Fruit fly (Drosophila melanogaster) whole organism, adult: Measurements from ENCODE around the gene CG3473.

Experiments
- CG11617 ChIP-seq: fragments of 200-800 bp; sonication (Bioruptor generic); optimal IDR thresholded peaks from 2 replicates; lab custom pipeline; 2017; ENCODE audit warnings: mild to moderate bottlenecking, missing biosample characterization, missing genetic modification reagents, missing genetic modification characterization
- CG12768 ChIP-seq: fragments of 200-800 bp; sonication (Bioruptor generic); optimal IDR thresholded peaks from 2 replicates; lab custom pipeline; 2017; ENCODE audit warnings: missing biosample characterization, missing genetic modification characterization, mild to moderate bottlenecking, moderate library complexity, missing genetic modification reagents
- CG14711 ChIP-seq: fragments of 200-800 bp; sonication (Bioruptor generic); optimal IDR thresholded peaks from 2 replicates; lab custom pipeline; 2018; ENCODE audit warnings: missing biosample characterization, mild to moderate bottlenecking, missing genetic modification characterization, moderate library complexity
- bab1 ChIP-seq: fragments of 200-800 bp; sonication (Bioruptor generic); optimal IDR thresholded peaks from 3 replicates; lab custom pipeline; 2019; ENCODE audit warnings: missing biosample characterization, mild to moderate bottlenecking, missing genetic modification characterization, moderate library complexity
- kay ChIP-seq: fragments of 200-800 bp; sonication (Bioruptor generic); peaks from one replicate; lab custom pipeline; 2016; ENCODE audit warnings: missing biosample characterization, missing genetic modification characterization, borderline replicate concordance
- tj ChIP-seq: fragments of 200-800 bp; sonication (Bioruptor generic); optimal IDR thresholded peaks from 3 replicates; lab custom pipeline; 2017; ENCODE audit warnings: missing biosample characterization, mild to moderate bottlenecking, missing genetic modification characterization, moderate library complexity

CG3473 gene

dm6 chr2L:14515222-14516044, 48.1 kb downstream of the CG3473 start:
- no peak for TF ChIP-seq tj (GFP tag; lab: Kevin White, UChicago)
- peak; percentile 7 for TF ChIP-seq CG11617 (GFP tag; lab: Kevin White, UChicago)
- peak; percentile 45 for TF ChIP-seq bab1 (GFP tag; lab: Kevin White, UChicago)
- TF ChIP-seq CG14711 (tag; lab: Kevin White, UChicago) = peak; percentile 46
- TF ChIP-seq CG12768 (GFP tag; lab: Kevin White, UChicago) = no peak
- peak; percentile 30 for TF ChIP-seq kay (GFP tag; lab: Kevin White, UChicago)
